Worm (Caenorhabditis elegans): ENCODE data around the gene dnj-24.

- TF ChIP-seq ama-1 (optimal IDR thresholded peaks at IDR 0.05) (no peak), nhr-28 (tag; optimal IDR thresholded peaks at IDR 0.05) (no peak), snpc-4 (tag; optimal IDR thresholded peaks at IDR 0.05) (no peak), egl-13 (tag; optimal IDR thresholded peaks at IDR 0.05) (no peak), unc-62 (GFP tag; optimal IDR thresholded peaks at IDR 0.05) (no peak)
These were observed 38.6 kb downstream of the dnj-24 start, which contains the start of gene Y32H12A.7 for ce11 chrIII:5385315-5385714.
